Worm (Caenorhabditis elegans) whole organism, L3 larva: ENCODE results near the gene R03E9.2.

Experiments used
- R02D3.7 ChIP-seq: fragments of 150-350 bp; optimal IDR thresholded peaks from 2 replicates; lab custom pipeline; 2014; ENCODE audit warnings: missing biosample characterization, missing genetic modification characterization
- ZK546.5 ChIP-seq: sonication (generic microtip); optimal IDR thresholded peaks from 2 replicates; lab custom pipeline; 2017; ENCODE audit warnings: missing biosample characterization, missing genetic modification characterization
- aly-2 ChIP-seq: fragments of 150-350 bp; optimal IDR thresholded peaks from 2 replicates; lab custom pipeline; 2014; ENCODE audit warnings: missing biosample characterization, missing genetic modification characterization
- ama-1 ChIP-seq: fragments of 150-350 bp; optimal IDR thresholded peaks from 2 replicates; lab custom pipeline; 2018
- ceh-16 ChIP-seq: sonication (generic microtip); optimal IDR thresholded peaks from 2 replicates; lab custom pipeline; 2017; ENCODE audit warnings: missing biosample characterization, missing genetic modification characterization
- ceh-28 ChIP-seq: fragments of 150-350 bp; optimal IDR thresholded peaks from 2 replicates; lab custom pipeline; 2014; ENCODE audit warnings: missing biosample characterization, missing genetic modification reagents, missing genetic modification characterization
- ceh-82 ChIP-seq: fragments of 150-350 bp; optimal IDR thresholded peaks from 2 replicates; lab custom pipeline; 2014; ENCODE audit warnings: missing biosample characterization, missing genetic modification characterization
- ceh-9 ChIP-seq: sonication (generic microtip); optimal IDR thresholded peaks from 2 replicates; lab custom pipeline; 2018; ENCODE audit warnings: missing biosample characterization, missing genetic modification characterization
- daf-12 ChIP-seq: fragments of 150-350 bp; optimal IDR thresholded peaks from 2 replicates; lab custom pipeline; 2014; ENCODE audit warnings: missing biosample characterization, missing genetic modification reagents, missing genetic modification characterization
- egl-27 ChIP-seq: sonication (generic microtip); optimal IDR thresholded peaks from 4 replicates; lab custom pipeline; 2017; ENCODE audit warnings: missing biosample characterization, missing genetic modification reagents, missing genetic modification characterization
- egl-5 ChIP-seq: fragments of 150-350 bp; optimal IDR thresholded peaks from 2 replicates; lab custom pipeline; 2017; ENCODE audit warnings: missing biosample characterization, missing genetic modification reagents, missing genetic modification characterization, inconsistent platforms
- elt-1 ChIP-seq: fragments of 150-350 bp; optimal IDR thresholded peaks from 2 replicates; lab custom pipeline; 2014; ENCODE audit warnings: missing biosample characterization, missing genetic modification characterization
- elt-2 ChIP-seq: sonication (generic microtip); optimal IDR thresholded peaks from 2 replicates; lab custom pipeline; 2016; ENCODE audit warnings: missing genetic modification reagents, mild to moderate bottlenecking, missing genetic modification characterization, missing compliant biosample characterization
- elt-3 ChIP-seq, 3 experiments: fragments of 150-350 bp in 1 of 3; sonication (generic microtip) in 2 of 3; optimal IDR thresholded peaks; 2 replicates in 2 of 3; 4 replicates in 1 of 3; lab custom pipeline; 2014 to 2017; ENCODE audit warnings: missing biosample characterization in 3 of 3, missing genetic modification characterization in 3 of 3
- eor-1 ChIP-seq, 2 experiments: fragments of 150-350 bp; optimal IDR thresholded peaks; 2 replicates each; lab custom pipeline; 2014 to 2018; ENCODE audit warnings: missing biosample characterization in 2 of 2, missing genetic modification characterization in 2 of 2
- fkh-10 ChIP-seq: sonication (generic microtip); optimal IDR thresholded peaks from 2 replicates; lab custom pipeline; 2017; ENCODE audit warnings: missing biosample characterization, missing genetic modification reagents, missing genetic modification characterization
- fkh-2 ChIP-seq: fragments of 150-350 bp; optimal IDR thresholded peaks from 2 replicates; lab custom pipeline; 2014; ENCODE audit warnings: missing biosample characterization, missing genetic modification reagents, missing genetic modification characterization
- fos-1 ChIP-seq: fragments of 150-350 bp; optimal IDR thresholded peaks from 2 replicates; lab custom pipeline; 2014; ENCODE audit warnings: missing biosample characterization, missing genetic modification characterization
- hmg-11 ChIP-seq: sonication (generic microtip); optimal IDR thresholded peaks from 2 replicates; lab custom pipeline; 2016; ENCODE audit warnings: missing genetic modification characterization, missing compliant biosample characterization
- jun-1 ChIP-seq: fragments of 150-350 bp; optimal IDR thresholded peaks from 2 replicates; lab custom pipeline; 2014; ENCODE audit warnings: missing biosample characterization, missing genetic modification reagents, missing genetic modification characterization
- lin-15B ChIP-seq: fragments of 150-350 bp; optimal IDR thresholded peaks from 2 replicates; lab custom pipeline; 2014; ENCODE audit warnings: missing biosample characterization, missing genetic modification characterization
- lin-39 ChIP-seq: fragments of 150-350 bp; optimal IDR thresholded peaks from 2 replicates; lab custom pipeline; 2018; ENCODE audit warnings: missing biosample characterization, missing genetic modification reagents, missing genetic modification characterization
- lsy-12 ChIP-seq: sonication (generic microtip); optimal IDR thresholded peaks from 2 replicates; lab custom pipeline; 2016; ENCODE audit warnings: mild to moderate bottlenecking, missing genetic modification characterization, missing compliant biosample characterization
- mdl-1 ChIP-seq: fragments of 150-350 bp; optimal IDR thresholded peaks from 2 replicates; lab custom pipeline; 2014; ENCODE audit warnings: missing biosample characterization, missing genetic modification characterization
- mml-1 ChIP-seq: fragments of 150-350 bp; sonication (generic microtip); optimal IDR thresholded peaks from 3 replicates; lab custom pipeline; 2014; ENCODE audit warnings: missing biosample characterization, missing genetic modification characterization
- nfya-1 ChIP-seq: sonication (generic microtip); optimal IDR thresholded peaks from 2 replicates; lab custom pipeline; 2017; ENCODE audit warnings: missing genetic modification characterization, mild to moderate bottlenecking, missing compliant biosample characterization, antibody characterized with exemption, moderate library complexity; ENCODE audit not compliant: insufficient read depth
- nhr-11 ChIP-seq: fragments of 150-350 bp; optimal IDR thresholded peaks from 2 replicates; lab custom pipeline; 2014; ENCODE audit warnings: missing biosample characterization, missing genetic modification characterization
- nhr-12 ChIP-seq: fragments of 150-350 bp; optimal IDR thresholded peaks from 2 replicates; lab custom pipeline; 2014; ENCODE audit warnings: missing biosample characterization, missing genetic modification characterization
- nhr-23 ChIP-seq: fragments of 150-350 bp; optimal IDR thresholded peaks from 2 replicates; lab custom pipeline; 2014; ENCODE audit warnings: missing biosample characterization, missing genetic modification reagents, missing genetic modification characterization
- nhr-237 ChIP-seq: fragments of 150-350 bp; optimal IDR thresholded peaks from 2 replicates; lab custom pipeline; 2014; ENCODE audit warnings: missing biosample characterization, missing genetic modification characterization
- nhr-25 ChIP-seq: sonication (generic microtip); optimal IDR thresholded peaks from 2 replicates; lab custom pipeline; 2017; ENCODE audit warnings: missing biosample characterization, missing genetic modification characterization
- nhr-28 ChIP-seq: fragments of 150-350 bp; optimal IDR thresholded peaks from 2 replicates; lab custom pipeline; 2014; ENCODE audit warnings: missing biosample characterization, missing genetic modification characterization
- nhr-43 ChIP-seq: sonication (generic microtip); optimal IDR thresholded peaks from 2 replicates; lab custom pipeline; 2016; ENCODE audit warnings: mild to moderate bottlenecking, missing genetic modification characterization, missing compliant biosample characterization; ENCODE audit not compliant: poor library complexity, severe bottlenecking
- nhr-67 ChIP-seq: fragments of 150-350 bp; optimal IDR thresholded peaks from 2 replicates; lab custom pipeline; 2014; ENCODE audit warnings: missing biosample characterization, missing genetic modification characterization
- nhr-76 ChIP-seq: fragments of 150-350 bp; sonication (generic microtip); optimal IDR thresholded peaks from 5 replicates; lab custom pipeline; 2014; ENCODE audit warnings: missing biosample characterization, missing genetic modification characterization
- nhr-77 ChIP-seq: fragments of 150-350 bp; optimal IDR thresholded peaks from 2 replicates; lab custom pipeline; 2014; ENCODE audit warnings: missing biosample characterization, missing genetic modification characterization
- pha-4 ChIP-seq: fragments of 150-350 bp; optimal IDR thresholded peaks from 2 replicates; lab custom pipeline; 2014; ENCODE audit warnings: missing biosample characterization, missing genetic modification reagents, missing genetic modification characterization
- pqm-1 ChIP-seq: fragments of 150-350 bp; optimal IDR thresholded peaks from 2 replicates; lab custom pipeline; 2017; ENCODE audit warnings: missing biosample characterization, missing genetic modification characterization, inconsistent platforms
- sea-2 ChIP-seq: fragments of 150-350 bp; sonication (generic microtip); optimal IDR thresholded peaks from 4 replicates; lab custom pipeline; 2014; ENCODE audit warnings: missing biosample characterization, missing genetic modification reagents, missing genetic modification characterization
- skn-1 ChIP-seq: fragments of 150-350 bp; optimal IDR thresholded peaks from 2 replicates; lab custom pipeline; 2014; ENCODE audit warnings: missing biosample characterization, missing genetic modification characterization
- snpc-4 ChIP-seq: fragments of 150-350 bp; optimal IDR thresholded peaks from 2 replicates; lab custom pipeline; 2014; ENCODE audit warnings: missing biosample characterization, missing genetic modification characterization
- tbx-2 ChIP-seq: sonication (generic microtip); optimal IDR thresholded peaks from 2 replicates; lab custom pipeline; 2016; ENCODE audit warnings: mild to moderate bottlenecking, missing genetic modification characterization, missing compliant biosample characterization
- unc-39 ChIP-seq: sonication (generic microtip); optimal IDR thresholded peaks from 4 replicates; lab custom pipeline; 2017; ENCODE audit warnings: missing biosample characterization, missing genetic modification characterization
- unc-62 ChIP-seq: fragments of 150-350 bp; sonication (generic microtip); optimal IDR thresholded peaks from 4 replicates; lab custom pipeline; 2014; ENCODE audit warnings: missing biosample characterization, missing genetic modification reagents, missing genetic modification characterization
- zag-1 ChIP-seq: fragments of 150-350 bp; optimal IDR thresholded peaks from 2 replicates; lab custom pipeline; 2014; ENCODE audit warnings: missing biosample characterization, missing genetic modification characterization
- ztf-11 ChIP-seq: fragments of 150-350 bp; optimal IDR thresholded peaks from 2 replicates; lab custom pipeline; 2014; ENCODE audit warnings: missing biosample characterization, missing genetic modification characterization
- ztf-4 ChIP-seq: fragments of 150-350 bp; optimal IDR thresholded peaks from 2 replicates; lab custom pipeline; 2014; ENCODE audit warnings: missing biosample characterization, missing genetic modification characterization

R03E9.2 gene

ce11 chrX:6743853-6744346 lies 10.8 kb upstream of the R03E9.2 start:
- TF ChIP-seq nfya-1 (tag; lab: Kevin White, UChicago), result peak; percentile 85
- TF ChIP-seq eor-1 (tag; optimal IDR thresholded peaks at IDR 0.05; lab: Kevin White, UChicago), result peak in 1 of 2 experiments; percentile 71
- TF ChIP-seq pqm-1 (tag; lab: Kevin White, UChicago), result peak; percentile 89
- peak; percentile 98 for TF ChIP-seq elt-2
- TF ChIP-seq tbx-2 (tag; lab: Kevin White, UChicago), result peak; percentile 90
- TF ChIP-seq nhr-67, result no peak
- TF ChIP-seq nhr-76, result peak; percentile 16
- TF ChIP-seq ceh-16 (tag; lab: Kevin White, UChicago), result no peak
- TF ChIP-seq mml-1 (tag; lab: Kevin White, UChicago), result peak; percentile 92
- TF ChIP-seq nhr-23 (tag; lab: Kevin White, UChicago), result peak; percentile 97
- TF ChIP-seq fkh-10 (GFP tag; lab: Kevin White, UChicago), result no peak
- TF ChIP-seq elt-3 (tag; optimal IDR thresholded peaks at IDR 0.05; lab: Kevin White, UChicago), result peak; percentile 75 to 89 (median 84)
- peak; percentile 80 for TF ChIP-seq egl-5
- no peak for TF ChIP-seq lin-15B
- no peak for TF ChIP-seq ceh-9 (tag; lab: Kevin White, UChicago)
- no peak for TF ChIP-seq unc-39 (tag; lab: Kevin White, UChicago)
- peak; percentile 98 for TF ChIP-seq nhr-25 (tag; lab: Kevin White, UChicago)
- peak; percentile 68 for TF ChIP-seq nhr-11 (tag; lab: Kevin White, UChicago)
- peak; percentile 91 for TF ChIP-seq egl-27 (tag; lab: Kevin White, UChicago)
- TF ChIP-seq pha-4 (tag; lab: Kevin White, UChicago), result peak; percentile 94
- peak; percentile 31 for TF ChIP-seq ceh-82 (tag; lab: Kevin White, UChicago)
- TF ChIP-seq snpc-4, result peak; percentile 46
- peak; percentile 88 for TF ChIP-seq nhr-43 (tag; lab: Kevin White, UChicago)
- TF ChIP-seq nhr-28 (tag; lab: Kevin White, UChicago), result peak; percentile 67
- TF ChIP-seq daf-12 (tag; lab: Kevin White, UChicago), result no peak
- TF ChIP-seq unc-62 (GFP tag; lab: Kevin White, UChicago), result peak; percentile 80
- TF ChIP-seq mdl-1 (tag; lab: Kevin White, UChicago), result peak; percentile 99
- TF ChIP-seq nhr-12, result no peak
- TF ChIP-seq ZK546.5 (tag; lab: Kevin White, UChicago), result no peak
- TF ChIP-seq fos-1, result peak; percentile 82
- TF ChIP-seq aly-2 (tag; lab: Kevin White, UChicago), result no peak
- peak; percentile 76 for TF ChIP-seq jun-1 (tag; lab: Kevin White, UChicago)
- TF ChIP-seq fkh-2, result no peak
- TF ChIP-seq R02D3.7 (tag; lab: Kevin White, UChicago), result peak; percentile 59
- peak; percentile 98 for TF ChIP-seq elt-1 (tag; lab: Kevin White, UChicago)
- TF ChIP-seq lsy-12 (tag; lab: Kevin White, UChicago), result peak; percentile 89
- TF ChIP-seq ztf-11, result no peak
- TF ChIP-seq ceh-28, result peak; percentile 71
- TF ChIP-seq lin-39 (tag; lab: Kevin White, UChicago), result peak; percentile 17
- TF ChIP-seq hmg-11 (tag; lab: Kevin White, UChicago), result no peak
- peak; percentile 99 for TF ChIP-seq ama-1 (lab: Kevin White, UChicago)
- TF ChIP-seq nhr-77 (tag; lab: Kevin White, UChicago), result peak; percentile 13
- peak; percentile 85 for TF ChIP-seq ztf-4 (tag; lab: Kevin White, UChicago)
- no peak for TF ChIP-seq skn-1 (tag; lab: Kevin White, UChicago)
- no peak for TF ChIP-seq sea-2 (GFP tag; lab: Kevin White, UChicago)
- TF ChIP-seq nhr-237 (tag; lab: Kevin White, UChicago), result no peak
- no peak for TF ChIP-seq zag-1 (tag; lab: Kevin White, UChicago)
